Fruit fly (Drosophila melanogaster) whole organism, embryonic: ENCODE data around the gene Mal-B2.

Experiments used
- BEAF-32 ChIP-seq: fragments of 200-800 bp; sonication (Bioruptor generic); optimal IDR thresholded peaks from 3 replicates; lab custom pipeline; 2017; ENCODE audit warnings: missing biosample characterization, missing genetic modification characterization, mild to moderate bottlenecking, moderate library complexity, missing genetic modification reagents
- CG1024 ChIP-seq: fragments of 200-800 bp; sonication (Bioruptor generic); IDR thresholded peaks from 2 replicates; pipeline ENCODE4 v1.3.6; 2022; ENCODE audit warnings: missing biosample characterization, missing genetic modification characterization
- CG11085 ChIP-seq: fragments of 200-800 bp; sonication (Bioruptor generic); IDR thresholded peaks from 2 replicates; pipeline ENCODE4 v1.3.6; 2022; ENCODE audit warnings: missing biosample characterization, missing genetic modification characterization
- CG11504 ChIP-seq: fragments of 200-800 bp; sonication (Bioruptor generic); optimal IDR thresholded peaks from 3 replicates; lab custom pipeline; 2019; ENCODE audit warnings: missing biosample characterization, mild to moderate bottlenecking, missing genetic modification characterization, moderate library complexity
- CG11560 ChIP-seq: fragments of 200-800 bp; sonication (Bioruptor generic); IDR thresholded peaks from 3 replicates; pipeline ENCODE4 v1.3.6; 2022; ENCODE audit warnings: missing biosample characterization, missing genetic modification characterization
- CG1233 ChIP-seq: fragments of 200-800 bp; sonication (Bioruptor generic); optimal IDR thresholded peaks from 4 replicates; lab custom pipeline; 2018; ENCODE audit warnings: missing biosample characterization, mild to moderate bottlenecking, missing genetic modification characterization
- CG12659 ChIP-seq: fragments of 200-800 bp; sonication (Bioruptor generic); optimal IDR thresholded peaks from 3 replicates; lab custom pipeline; 2017; ENCODE audit warnings: mild to moderate bottlenecking, missing biosample characterization, missing genetic modification reagents, missing genetic modification characterization
- CG12942 ChIP-seq: fragments of 200-800 bp; sonication (Bioruptor generic); optimal IDR thresholded peaks from 3 replicates; lab custom pipeline; 2016; ENCODE audit warnings: missing biosample characterization, missing genetic modification characterization
- CG14441 ChIP-seq: fragments of 200-800 bp; sonication (Bioruptor generic); IDR thresholded peaks from 2 replicates; pipeline ENCODE4 v1.3.6; 2022; ENCODE audit warnings: missing biosample characterization, missing genetic modification characterization
- CG1603 ChIP-seq: fragments of 200-800 bp; sonication (Bioruptor generic); optimal IDR thresholded peaks from 2 replicates; lab custom pipeline; 2019; ENCODE audit warnings: missing biosample characterization, mild to moderate bottlenecking, missing genetic modification characterization, moderate library complexity
- CG17359 ChIP-seq: fragments of 200-800 bp; sonication (Bioruptor generic); optimal IDR thresholded peaks from 3 replicates; lab custom pipeline; 2018; ENCODE audit warnings: missing biosample characterization, mild to moderate bottlenecking, missing genetic modification characterization, moderate library complexity
- CG18011 ChIP-seq: fragments of 200-800 bp; sonication (Bioruptor generic); optimal IDR thresholded peaks from 2 replicates; lab custom pipeline; 2017; ENCODE audit warnings: missing biosample characterization, missing genetic modification characterization, mild to moderate bottlenecking, moderate library complexity, missing genotype
- CG31224 ChIP-seq: fragments of 200-800 bp; sonication (Bioruptor generic); IDR thresholded peaks from 2 replicates; pipeline ENCODE4 v1.3.6; 2022; ENCODE audit warnings: missing biosample characterization, missing genetic modification characterization
- CG31441 ChIP-seq: fragments of 200-800 bp; sonication (Bioruptor generic); IDR thresholded peaks from 2 replicates; pipeline ENCODE4 v1.3.6; 2022; ENCODE audit warnings: missing biosample characterization, missing genetic modification characterization
- CG34224 ChIP-seq: fragments of 200-800 bp; sonication (Bioruptor generic); IDR thresholded peaks from 3 replicates; pipeline ENCODE4 v1.3.6; 2022; ENCODE audit warnings: missing biosample characterization, missing genetic modification characterization; ENCODE audit not compliant: partially characterized antibody
- CG4282 ChIP-seq: fragments of 200-800 bp; sonication (Bioruptor generic); optimal IDR thresholded peaks from 2 replicates; lab custom pipeline; 2016; ENCODE audit warnings: missing biosample characterization, missing genetic modification characterization
- CG8281 ChIP-seq: fragments of 200-800 bp; sonication (Bioruptor generic); optimal IDR thresholded peaks from 2 replicates; lab custom pipeline; 2018; ENCODE audit warnings: missing biosample characterization, mild to moderate bottlenecking, missing genetic modification characterization, moderate library complexity
- CG8924 ChIP-seq: fragments of 200-800 bp; optimal IDR thresholded peaks from 3 replicates; lab custom pipeline; 2019; ENCODE audit warnings: missing biosample characterization, mild to moderate bottlenecking, missing genetic modification characterization, moderate library complexity
- CG9609 ChIP-seq: fragments of 200-800 bp; sonication (Bioruptor generic); optimal IDR thresholded peaks from 3 replicates; lab custom pipeline; 2016; ENCODE audit warnings: missing biosample characterization, missing genetic modification characterization
- CG9727 ChIP-seq: fragments of 200-800 bp; sonication (Bioruptor generic); optimal IDR thresholded peaks from 3 replicates; lab custom pipeline; 2017; ENCODE audit warnings: missing biosample characterization, mild to moderate bottlenecking, missing genetic modification characterization
- CrebB ChIP-seq: fragments of 200-800 bp; sonication (Bioruptor generic); optimal IDR thresholded peaks from 3 replicates; lab custom pipeline; 2018; ENCODE audit warnings: missing biosample characterization, mild to moderate bottlenecking, missing genetic modification characterization
- Doc3 ChIP-seq: fragments of 200-800 bp; sonication (Bioruptor generic); IDR thresholded peaks from 3 replicates; pipeline ENCODE4 v1.3.6; 2022; ENCODE audit warnings: missing biosample characterization, missing genetic modification characterization; ENCODE audit not compliant: partially characterized antibody
- Dp ChIP-seq: fragments of 200-800 bp; sonication (Bioruptor generic); optimal IDR thresholded peaks from 2 replicates; lab custom pipeline; 2018; ENCODE audit warnings: missing biosample characterization, mild to moderate bottlenecking, missing genetic modification characterization, moderate library complexity
- HLH4C ChIP-seq: fragments of 200-800 bp; sonication (Bioruptor generic); IDR thresholded peaks from 3 replicates; pipeline ENCODE4 v1.3.6; 2022; ENCODE audit warnings: missing biosample characterization, missing genetic modification characterization; ENCODE audit not compliant: partially characterized antibody
- HmgZ ChIP-seq: fragments of 200-800 bp; sonication (Bioruptor generic); optimal IDR thresholded peaks from 2 replicates; lab custom pipeline; 2018; ENCODE audit warnings: missing biosample characterization, mild to moderate bottlenecking, missing genetic modification characterization
- Hr51 ChIP-seq, 2 experiments: fragments of 200-800 bp; sonication (Bioruptor generic); optimal IDR thresholded peaks; 2 replicates in 1 of 2; 3 replicates in 1 of 2; lab custom pipeline; 2016 to 2018; ENCODE audit warnings: missing biosample characterization in 2 of 2, missing genetic modification characterization in 2 of 2, mild to moderate bottlenecking in 1 of 2, moderate library complexity in 1 of 2
- NC2α ChIP-seq: fragments of 200-800 bp; sonication (Bioruptor generic); optimal IDR thresholded peaks from 2 replicates; lab custom pipeline; 2016; ENCODE audit warnings: missing biosample characterization, missing genetic modification characterization
- Ravus ChIP-seq: fragments of 200-800 bp; sonication (Bioruptor generic); IDR thresholded peaks from 2 replicates; pipeline ENCODE4 v1.3.6; 2022; ENCODE audit warnings: missing biosample characterization, missing genetic modification characterization
- Ssrp ChIP-seq: fragments of 200-800 bp; sonication (Bioruptor generic); optimal IDR thresholded peaks from 2 replicates; lab custom pipeline; 2018; ENCODE audit warnings: missing biosample characterization, mild to moderate bottlenecking, missing genetic modification characterization, moderate library complexity
- YL-1 ChIP-seq: fragments of 200-800 bp; sonication (Bioruptor generic); optimal IDR thresholded peaks from 3 replicates; lab custom pipeline; 2017; ENCODE audit warnings: missing biosample characterization, mild to moderate bottlenecking, missing genetic modification characterization
- bigmax ChIP-seq: fragments of 200-800 bp; sonication (Bioruptor generic); optimal IDR thresholded peaks from 2 replicates; lab custom pipeline; 2018; ENCODE audit warnings: missing biosample characterization, mild to moderate bottlenecking, missing genetic modification characterization
- dati ChIP-seq: fragments of 200-800 bp; sonication (Bioruptor generic); IDR thresholded peaks from 2 replicates; pipeline ENCODE4 v1.3.6; 2022; ENCODE audit warnings: missing biosample characterization, missing genetic modification characterization
- dmrt11E ChIP-seq: fragments of 200-800 bp; sonication (Bioruptor generic); optimal IDR thresholded peaks from 3 replicates; lab custom pipeline; 2018; ENCODE audit warnings: missing biosample characterization, mild to moderate bottlenecking, missing genetic modification characterization, moderate library complexity
- dpn ChIP-seq, 2 experiments: fragments of 200-800 bp; sonication (Bioruptor generic); optimal IDR thresholded peaks; 3 replicates each; lab custom pipeline; 2016; ENCODE audit warnings: missing biosample characterization in 2 of 2, missing genetic modification characterization in 2 of 2
- eve ChIP-seq, 2 experiments: fragments of >200 bp; optimal IDR thresholded peaks; 2 replicates each; lab custom pipeline; 2017; ENCODE audit warnings: missing biosample characterization in 2 of 2, missing genetic modification characterization in 2 of 2
- exex ChIP-seq: fragments of 200-800 bp; sonication (Bioruptor generic); optimal IDR thresholded peaks from 4 replicates; lab custom pipeline; 2018; ENCODE audit warnings: missing biosample characterization, mild to moderate bottlenecking, missing genetic modification characterization, moderate library complexity
- gem ChIP-seq: fragments of 200-800 bp; sonication (Bioruptor generic); optimal IDR thresholded peaks from 2 replicates; lab custom pipeline; 2019; ENCODE audit warnings: missing biosample characterization, mild to moderate bottlenecking, missing genetic modification characterization, moderate library complexity
- gfzf ChIP-seq: fragments of 200-800 bp; sonication (Bioruptor generic); optimal IDR thresholded peaks from 2 replicates; lab custom pipeline; 2016; ENCODE audit warnings: missing biosample characterization, mild to moderate bottlenecking, missing genetic modification characterization, moderate library complexity
- p53 ChIP-seq: fragments of 200-800 bp; sonication (Bioruptor generic); optimal IDR thresholded peaks from 2 replicates; lab custom pipeline; 2016; ENCODE audit warnings: missing biosample characterization, missing genetic modification characterization
- pb ChIP-seq: fragments of 200-800 bp; sonication (Bioruptor generic); optimal IDR thresholded peaks from 3 replicates; lab custom pipeline; 2016; ENCODE audit warnings: missing biosample characterization, missing genetic modification characterization
- pzg ChIP-seq: fragments of 200-800 bp; sonication (Bioruptor generic); optimal IDR thresholded peaks from 3 replicates; lab custom pipeline; 2018; ENCODE audit warnings: missing biosample characterization, mild to moderate bottlenecking, missing genetic modification characterization, moderate library complexity
- slp2 ChIP-seq: fragments of 200-800 bp; sonication (Bioruptor generic); optimal IDR thresholded peaks from 2 replicates; lab custom pipeline; 2016; ENCODE audit warnings: missing biosample characterization, missing genetic modification characterization
- ssp ChIP-seq: fragments of 200-800 bp; sonication (Bioruptor generic); IDR thresholded peaks from 2 replicates; pipeline ENCODE4 v1.3.6; 2022; ENCODE audit warnings: missing biosample characterization, missing genetic modification characterization
- stwl ChIP-seq: fragments of 200-800 bp; sonication (Bioruptor generic); optimal IDR thresholded peaks from 3 replicates; lab custom pipeline; 2018; ENCODE audit warnings: missing biosample characterization, mild to moderate bottlenecking, missing genetic modification characterization, moderate library complexity
- tup ChIP-seq: fragments of 200-800 bp; sonication (Bioruptor generic); optimal IDR thresholded peaks from 2 replicates; lab custom pipeline; 2016; ENCODE audit warnings: missing biosample characterization, mild to moderate bottlenecking, missing genetic modification characterization, moderate library complexity
- unc-4 ChIP-seq: fragments of 200-800 bp; sonication (Bioruptor generic); IDR thresholded peaks from 2 replicates; pipeline ENCODE4 v1.3.6; 2022; ENCODE audit warnings: missing biosample characterization, missing genetic modification characterization; ENCODE audit not compliant: partially characterized antibody
- vnd ChIP-seq: fragments of 200-800 bp; sonication (Bioruptor generic); IDR thresholded peaks from 3 replicates; pipeline ENCODE4 v1.3.6; 2022; ENCODE audit warnings: missing biosample characterization, missing genetic modification characterization; ENCODE audit not compliant: partially characterized antibody
- yki ChIP-seq: fragments of >200 bp; optimal IDR thresholded peaks from 3 replicates; lab custom pipeline; 2018
- zen ChIP-seq: fragments of 200-800 bp; sonication (Bioruptor generic); optimal IDR thresholded peaks from 3 replicates; lab custom pipeline; 2018; ENCODE audit warnings: missing biosample characterization, mild to moderate bottlenecking, missing genetic modification characterization, moderate library complexity

The Mal-B2 gene

DNA sequence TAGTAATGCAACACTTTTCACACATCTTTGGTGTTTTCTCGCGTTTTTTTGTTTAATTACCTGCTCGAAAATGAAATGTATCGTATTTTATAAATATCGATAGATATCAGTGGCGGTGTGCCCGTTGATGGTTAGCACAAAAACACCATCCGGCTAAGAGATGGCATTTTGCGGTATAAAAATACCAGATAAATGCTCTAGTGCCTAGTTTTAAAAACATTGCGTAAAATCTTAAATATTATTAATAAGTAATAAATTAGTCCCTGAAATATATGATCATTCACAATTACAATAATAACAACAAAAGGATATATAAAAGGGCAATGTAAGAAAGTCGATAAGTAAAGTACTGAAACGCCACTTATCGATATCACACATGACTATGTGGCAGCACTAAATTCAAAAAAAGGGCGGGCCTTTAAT, 36.1 kb upstream of the Mal-B2 start, which contains the start of gene CycY (continued):
- TF ChIP-seq dati (GFP tag; lab: Robert Waterston, UW) = no peak
- peak; percentile 2 for TF ChIP-seq CG17359 (tag; lab: Kevin White, UChicago)
- no peak for TF ChIP-seq bigmax (GFP tag; lab: Kevin White, UChicago)
- peak; percentile 27 for TF ChIP-seq CG9727 (GFP tag; lab: Kevin White, UChicago)
- TF ChIP-seq Dp = peak; percentile 93
- no peak for TF ChIP-seq CG1024 (GFP tag; lab: Robert Waterston, UW)
- TF ChIP-seq ssp (GFP tag; lab: Robert Waterston, UW) = 0 out of 2 replicates have a peak, but pooled peaks have one; percentile 9
- TF ChIP-seq CG12659 (GFP tag; lab: Kevin White, UChicago) = peak; percentile 50
- 0 out of 3 replicates have a peak, but pooled peaks have one; percentile 47 for TF ChIP-seq HLH4C (GFP tag; lab: Robert Waterston, UW)
- TF ChIP-seq NC2α = no peak
- peak; percentile 74; the same call in 2 of the 3 replicates for TF ChIP-seq CG34224
- TF ChIP-seq Hr51 (GFP tag; optimal IDR thresholded peaks at IDR 0.05; lab: Kevin White, UChicago) = no peak
- TF ChIP-seq dpn (GFP tag; optimal IDR thresholded peaks at IDR 0.05; lab: Kevin White, UChicago) = peak in 1 of 2 experiments; percentile 10
- no peak for TF ChIP-seq CG31224
- TF ChIP-seq pzg (GFP tag; lab: Kevin White, UChicago) = peak; percentile 82
- no peak for TF ChIP-seq p53 (GFP tag; lab: Kevin White, UChicago)
- peak; percentile 42 for TF ChIP-seq CG11504 (tag; lab: Kevin White, UChicago)
- peak; percentile 36 for TF ChIP-seq HmgZ (tag; lab: Kevin White, UChicago)
- peak; percentile 29 for TF ChIP-seq CG1603 (tag; lab: Kevin White, UChicago)
- peak; percentile 40 for TF ChIP-seq YL-1 (GFP tag; lab: Kevin White, UChicago)
- no peak for TF ChIP-seq CG14441 (GFP tag; lab: Robert Waterston, UW)
- TF ChIP-seq CG8281 (tag; lab: Kevin White, UChicago) = no peak
- peak; percentile 33 for TF ChIP-seq CG8924 (tag; lab: Kevin White, UChicago)
- no peak for TF ChIP-seq slp2 (GFP tag; lab: Kevin White, UChicago)
- TF ChIP-seq pb (GFP tag; lab: Kevin White, UChicago) = no peak
- no peak for TF ChIP-seq CG11560 (tag; lab: Robert Waterston, UW)
- no peak for TF ChIP-seq tup (GFP tag; lab: Kevin White, UChicago)
- no peak for TF ChIP-seq CG1233 (GFP tag; lab: Kevin White, UChicago)
- TF ChIP-seq dmrt11E (tag; lab: Kevin White, UChicago) = peak; percentile 31
- no peak for TF ChIP-seq CG4282
- TF ChIP-seq CG11085 (GFP tag; lab: Robert Waterston, UW) = no peak
- peak; percentile 57 for TF ChIP-seq gem (tag; lab: Kevin White, UChicago)
- TF ChIP-seq eve (GFP tag; optimal IDR thresholded peaks at IDR 0.05; lab: Kevin White, UChicago) = no peak
- TF ChIP-seq BEAF-32 (GFP tag; lab: Kevin White, UChicago) = peak; percentile 79
- TF ChIP-seq Ravus (GFP tag; lab: Robert Waterston, UW) = no peak
- TF ChIP-seq stwl (tag; lab: Kevin White, UChicago) = peak; percentile 86
- peak; percentile 71 for TF ChIP-seq unc-4
- peak; percentile 67 for TF ChIP-seq zen
- TF ChIP-seq gfzf = peak; percentile 81
- TF ChIP-seq yki (lab: Kevin White, UChicago) = no peak
- TF ChIP-seq CG12942 (GFP tag; lab: Kevin White, UChicago) = no peak
- peak; percentile 70 for TF ChIP-seq Doc3 (GFP tag; lab: Robert Waterston, UW)
- no peak for TF ChIP-seq CG18011
- TF ChIP-seq Ssrp = peak; percentile 7
- no peak for TF ChIP-seq CrebB
- peak; percentile 41; the same call in 1 of the 3 replicates for TF ChIP-seq vnd
- no peak for TF ChIP-seq exex (tag; lab: Kevin White, UChicago)
- peak; percentile 38; the same call in 1 of the 2 replicates for TF ChIP-seq CG31441 (GFP tag; lab: Robert Waterston, UW)
- TF ChIP-seq CG9609 (GFP tag; lab: Kevin White, UChicago) = no peak
